Fruit fly (Drosophila melanogaster) whole organism, embryonic: ENCODE data around the gene CG17264.
A peak's percentile ranks its signal among the peaks of the same experiment; 100 is the strongest.

ENCODE experiments used
- ATbp ChIP-seq: fragments of 200-800 bp; sonication (Bioruptor generic); optimal IDR thresholded peaks from 2 replicates; lab custom pipeline; 2017; ENCODE audit warnings: missing biosample characterization, mild to moderate bottlenecking, missing genetic modification characterization, missing genetic modification reagents
- Antp ChIP-seq: fragments of 200-800 bp; sonication (Bioruptor generic); optimal IDR thresholded peaks from 3 replicates; lab custom pipeline; 2016; ENCODE audit warnings: missing biosample characterization, missing genetic modification characterization
- Asciz ChIP-seq: fragments of 200-800 bp; sonication (Bioruptor generic); optimal IDR thresholded peaks from 2 replicates; lab custom pipeline; 2017; ENCODE audit warnings: missing biosample characterization, mild to moderate bottlenecking, missing genetic modification characterization, missing genetic modification reagents
- B-H2 ChIP-seq: fragments of 200-800 bp; sonication (Bioruptor generic); optimal IDR thresholded peaks from 2 replicates; lab custom pipeline; 2018; ENCODE audit warnings: missing biosample characterization, mild to moderate bottlenecking, missing genetic modification characterization
- CG12071 ChIP-seq: fragments of 200-800 bp; sonication (Bioruptor generic); optimal IDR thresholded peaks from 3 replicates; lab custom pipeline; 2018; ENCODE audit warnings: missing biosample characterization, mild to moderate bottlenecking, missing genetic modification characterization
- CG12155 ChIP-seq: fragments of 200-800 bp; sonication (Bioruptor generic); optimal IDR thresholded peaks from 3 replicates; lab custom pipeline; 2016; ENCODE audit warnings: missing biosample characterization, missing genetic modification characterization
- CG1233 ChIP-seq: fragments of 200-800 bp; sonication (Bioruptor generic); optimal IDR thresholded peaks from 4 replicates; lab custom pipeline; 2018; ENCODE audit warnings: missing biosample characterization, mild to moderate bottlenecking, missing genetic modification characterization
- CG12942 ChIP-seq: fragments of 200-800 bp; sonication (Bioruptor generic); optimal IDR thresholded peaks from 3 replicates; lab custom pipeline; 2016; ENCODE audit warnings: missing biosample characterization, missing genetic modification characterization
- CG13287 ChIP-seq: fragments of 200-800 bp; sonication (Bioruptor generic); IDR thresholded peaks from 2 replicates; pipeline ENCODE4 v1.3.6; 2022; ENCODE audit warnings: missing biosample characterization, missing genetic modification characterization; ENCODE audit not compliant: partially characterized antibody
- CG17186 ChIP-seq: fragments of 200-800 bp; sonication (Bioruptor generic); optimal IDR thresholded peaks from 3 replicates; lab custom pipeline; 2017; ENCODE audit warnings: missing biosample characterization, missing genetic modification reagents, missing genetic modification characterization
- CG17612 ChIP-seq: fragments of 200-800 bp; sonication (Bioruptor generic); IDR thresholded peaks from 2 replicates; pipeline ENCODE4 v1.3.6; 2022; ENCODE audit warnings: missing biosample characterization, missing genetic modification characterization
- CG18262 ChIP-seq: fragments of 200-800 bp; optimal IDR thresholded peaks from 3 replicates; lab custom pipeline; 2019; ENCODE audit warnings: missing biosample characterization, mild to moderate bottlenecking, missing genetic modification characterization, moderate library complexity
- CG2889 ChIP-seq: fragments of 200-800 bp; sonication (Bioruptor generic); IDR thresholded peaks from 3 replicates; pipeline ENCODE4 v1.3.6; 2022; ENCODE audit warnings: missing biosample characterization, missing genetic modification characterization
- CG3065 ChIP-seq: fragments of 200-800 bp; sonication (Bioruptor generic); optimal IDR thresholded peaks from 2 replicates; lab custom pipeline; 2016; ENCODE audit warnings: missing biosample characterization, missing genetic modification characterization
- CG31441 ChIP-seq: fragments of 200-800 bp; sonication (Bioruptor generic); IDR thresholded peaks from 2 replicates; pipeline ENCODE4 v1.3.6; 2022; ENCODE audit warnings: missing biosample characterization, missing genetic modification characterization
- CG3281 ChIP-seq: fragments of 200-800 bp; sonication (Bioruptor generic); optimal IDR thresholded peaks from 3 replicates; lab custom pipeline; 2017; ENCODE audit warnings: missing biosample characterization, mild to moderate bottlenecking, missing genetic modification characterization
- CG3995 ChIP-seq: fragments of 200-800 bp; sonication (Bioruptor generic); optimal IDR thresholded peaks from 3 replicates; lab custom pipeline; 2016; ENCODE audit warnings: missing biosample characterization, missing genetic modification characterization
- CG6689 ChIP-seq: fragments of 200-800 bp; sonication (Bioruptor generic); IDR thresholded peaks from 2 replicates; pipeline ENCODE4 v1.3.6; 2022; ENCODE audit warnings: missing biosample characterization, missing genetic modification characterization
- CG6791 ChIP-seq: fragments of 200-800 bp; sonication (Bioruptor generic); IDR thresholded peaks from 3 replicates; pipeline ENCODE4 v1.3.6; 2022; ENCODE audit warnings: missing biosample characterization, missing genetic modification characterization; ENCODE audit not compliant: partially characterized antibody
- CG7357 ChIP-seq: fragments of 200-800 bp; sonication (Bioruptor generic); IDR thresholded peaks from 3 replicates; pipeline ENCODE4 v1.3.6; 2022; ENCODE audit warnings: missing biosample characterization, missing genetic modification characterization
- CG7745 ChIP-seq: fragments of 200-800 bp; sonication (Bioruptor generic); optimal IDR thresholded peaks from 2 replicates; lab custom pipeline; 2018; ENCODE audit warnings: missing biosample characterization, mild to moderate bottlenecking, missing genetic modification characterization, moderate library complexity
- CG8359 ChIP-seq: fragments of 200-800 bp; sonication (Bioruptor generic); optimal IDR thresholded peaks from 2 replicates; lab custom pipeline; 2017; ENCODE audit warnings: missing biosample characterization, mild to moderate bottlenecking, missing genetic modification characterization, borderline replicate concordance
- CG9727 ChIP-seq: fragments of 200-800 bp; sonication (Bioruptor generic); optimal IDR thresholded peaks from 3 replicates; lab custom pipeline; 2017; ENCODE audit warnings: missing biosample characterization, mild to moderate bottlenecking, missing genetic modification characterization
- Fer3 ChIP-seq: fragments of 200-800 bp; sonication (Bioruptor generic); optimal IDR thresholded peaks from 2 replicates; lab custom pipeline; 2018; ENCODE audit warnings: missing biosample characterization, mild to moderate bottlenecking, missing genetic modification characterization, moderate library complexity
- HLH3B ChIP-seq: fragments of 200-800 bp; sonication (Bioruptor generic); IDR thresholded peaks from 2 replicates; pipeline ENCODE4 v1.3.6; 2022; ENCODE audit warnings: missing biosample characterization, missing genetic modification characterization
- HmgD ChIP-seq: fragments of 200-800 bp; sonication (Bioruptor generic); optimal IDR thresholded peaks from 3 replicates; lab custom pipeline; 2016; ENCODE audit warnings: missing biosample characterization, missing genetic modification characterization
- Hr3 ChIP-seq: fragments of 200-800 bp; sonication (Bioruptor generic); optimal IDR thresholded peaks from 3 replicates; lab custom pipeline; 2016; ENCODE audit warnings: missing biosample characterization, missing genetic modification characterization
- Hr39 ChIP-seq: fragments of >200 bp; optimal IDR thresholded peaks from 2 replicates; lab custom pipeline; 2017
- Max ChIP-seq: fragments of 200-800 bp; sonication (Bioruptor generic); optimal IDR thresholded peaks from 2 replicates; lab custom pipeline; 2016; ENCODE audit warnings: missing biosample characterization, mild to moderate bottlenecking, missing genetic modification characterization
- Opbp ChIP-seq: fragments of 200-800 bp; sonication (Bioruptor generic); IDR thresholded peaks from 3 replicates; pipeline ENCODE4 v1.3.6; 2022; ENCODE audit warnings: missing biosample characterization, missing genetic modification characterization; ENCODE audit not compliant: partially characterized antibody
- Ptx1 ChIP-seq: fragments of 200-800 bp; sonication (Bioruptor generic); IDR thresholded peaks from 2 replicates; pipeline ENCODE4 v1.3.6; 2022; ENCODE audit warnings: missing biosample characterization, missing genetic modification characterization
- Scr ChIP-seq: fragments of 200-800 bp; sonication (Bioruptor generic); IDR thresholded peaks from 2 replicates; pipeline ENCODE4 v1.3.6; 2022; ENCODE audit warnings: missing biosample characterization, missing genetic modification characterization; ENCODE audit not compliant: partially characterized antibody
- Sox100B ChIP-seq: fragments of 200-800 bp; sonication (Bioruptor generic); optimal IDR thresholded peaks from 3 replicates; lab custom pipeline; 2018; ENCODE audit warnings: missing biosample characterization, mild to moderate bottlenecking, missing genetic modification characterization
- Sry-β ChIP-seq: fragments of 200-800 bp; sonication (Bioruptor generic); optimal IDR thresholded peaks from 2 replicates; lab custom pipeline; 2018; ENCODE audit warnings: missing biosample characterization, mild to moderate bottlenecking, missing genetic modification characterization, moderate library complexity
- ap ChIP-seq: fragments of 200-800 bp; sonication (Bioruptor generic); IDR thresholded peaks from 2 replicates; pipeline ENCODE4 v1.3.6; 2022; ENCODE audit warnings: missing biosample characterization, missing genetic modification characterization
- ash1 ChIP-seq: fragments of 200-800 bp; sonication (Bioruptor generic); optimal IDR thresholded peaks from 2 replicates; lab custom pipeline; 2018; ENCODE audit warnings: missing biosample characterization, mild to moderate bottlenecking, missing genetic modification characterization
- bbx ChIP-seq: fragments of 200-800 bp; sonication (Bioruptor generic); IDR thresholded peaks from 2 replicates; pipeline ENCODE4 v1.3.6; 2022; ENCODE audit warnings: missing biosample characterization, missing genetic modification characterization; ENCODE audit not compliant: partially characterized antibody
- dati ChIP-seq: fragments of 200-800 bp; sonication (Bioruptor generic); IDR thresholded peaks from 2 replicates; pipeline ENCODE4 v1.3.6; 2022; ENCODE audit warnings: missing biosample characterization, missing genetic modification characterization
- eve ChIP-seq, 2 experiments: fragments of >200 bp; optimal IDR thresholded peaks; 2 replicates each; lab custom pipeline; 2017; ENCODE audit warnings: missing biosample characterization in 2 of 2, missing genetic modification characterization in 2 of 2
- hbn ChIP-seq: fragments of 200-800 bp; sonication (Bioruptor generic); IDR thresholded peaks from 2 replicates; pipeline ENCODE4 v1.3.6; 2022; ENCODE audit warnings: missing biosample characterization, missing genetic modification characterization; ENCODE audit not compliant: partially characterized antibody
- inv ChIP-seq: fragments of 200-800 bp; sonication (Bioruptor generic); IDR thresholded peaks from 2 replicates; pipeline ENCODE4 v1.3.6; 2022; ENCODE audit warnings: missing biosample characterization, missing genetic modification characterization; ENCODE audit not compliant: partially characterized antibody
- otp ChIP-seq: fragments of 200-800 bp; sonication (Bioruptor generic); IDR thresholded peaks from 3 replicates; pipeline ENCODE4, ENCODE4 v1.3.6; 2022; ENCODE audit warnings: missing biosample characterization, missing genetic modification characterization
- pb ChIP-seq: fragments of 200-800 bp; sonication (Bioruptor generic); optimal IDR thresholded peaks from 3 replicates; lab custom pipeline; 2016; ENCODE audit warnings: missing biosample characterization, missing genetic modification characterization
- psq ChIP-seq: fragments of 200-800 bp; sonication (Bioruptor generic); optimal IDR thresholded peaks from 2 replicates; lab custom pipeline; 2017; ENCODE audit warnings: missing biosample characterization, missing genetic modification characterization
- pum ChIP-seq: fragments of 200-800 bp; sonication (Bioruptor generic); optimal IDR thresholded peaks from 2 replicates; lab custom pipeline; 2016; ENCODE audit warnings: missing biosample characterization, missing genetic modification characterization
- ranshi ChIP-seq: fragments of 200-800 bp; sonication (Bioruptor generic); IDR thresholded peaks from 2 replicates; pipeline ENCODE4 v1.3.6; 2022; ENCODE audit warnings: missing biosample characterization, missing genetic modification characterization
- sc ChIP-seq, 3 experiments: fragments of >200 bp in 2 of 3; fragments of 200-800 bp in 1 of 3; sonication (Bioruptor generic) in 1 of 3; optimal IDR thresholded peaks; 2 replicates in 2 of 3; 3 replicates in 1 of 3; lab custom pipeline; 2017; ENCODE audit warnings: mild to moderate bottlenecking in 1 of 3, missing biosample characterization in 1 of 3, missing genetic modification characterization in 1 of 3, missing genetic modification reagents in 1 of 3
- sima ChIP-seq: fragments of 200-800 bp; sonication (Bioruptor generic); optimal IDR thresholded peaks from 2 replicates; lab custom pipeline; 2016; ENCODE audit warnings: missing biosample characterization, missing genetic modification characterization
- tgo ChIP-seq: fragments of 200-800 bp; sonication (Bioruptor generic); IDR thresholded peaks from 3 replicates; pipeline ENCODE4 v1.3.6; 2022; ENCODE audit warnings: missing biosample characterization, missing genetic modification characterization
- toy ChIP-seq: fragments of 200-800 bp; sonication (Bioruptor generic); IDR thresholded peaks from 2 replicates; pipeline ENCODE4 v1.3.6; 2022; ENCODE audit warnings: missing biosample characterization, missing genetic modification characterization
- vvl ChIP-seq: fragments of 200-800 bp; sonication (Bioruptor generic); IDR thresholded peaks from 2 replicates; pipeline ENCODE4 v1.3.6; 2022; ENCODE audit warnings: missing biosample characterization, missing genetic modification characterization

The CG17264 gene

DNA sequence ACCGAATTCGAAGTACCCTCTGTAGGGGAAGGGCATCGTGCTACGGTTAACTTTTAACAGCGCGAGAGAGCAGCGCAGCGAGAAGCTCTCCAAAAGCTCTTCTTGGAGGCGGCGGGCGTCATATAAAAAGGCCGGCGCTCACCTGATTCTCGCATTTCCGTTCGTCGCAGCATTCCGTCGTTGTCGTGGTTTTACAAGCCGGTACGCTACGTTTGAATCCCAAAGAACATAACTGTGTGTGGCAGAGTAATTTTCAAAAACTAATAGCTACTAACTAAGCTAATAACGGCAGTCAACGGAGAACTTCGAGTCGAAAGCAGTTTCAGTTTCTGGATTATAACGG, 38.1 kb downstream of the CG17264 start, which contains the start of gene FASN1 (continued):
- TF ChIP-seq CG9727 (GFP tag; lab: Kevin White, UChicago) (no peak), tgo (GFP tag; lab: Robert Waterston, UW) (peak; percentile 39; the same call in 1 of the 3 replicates), inv (GFP tag; lab: Robert Waterston, UW) (peak; percentile 25; the same call in 1 of the 2 replicates), CG17612 (GFP tag; lab: Robert Waterston, UW) (no peak), sc (optimal IDR thresholded peaks at IDR 0.05; lab: Kevin White, UChicago) (no peak), sc (GFP tag; optimal IDR thresholded peaks at IDR 0.05; lab: Kevin White, UChicago) (no peak), CG12155 (no peak), B-H2 (GFP tag; lab: Kevin White, UChicago) (peak; percentile 47), pb (GFP tag; lab: Kevin White, UChicago) (no peak), CG7357 (GFP tag; lab: Robert Waterston, UW) (no peak), CG18262 (peak; percentile 27), Fer3 (no peak), HLH3B (GFP tag; lab: Robert Waterston, UW) (no peak), Sry-β (no peak), CG2889 (GFP tag; lab: Robert Waterston, UW) (no peak), CG6689 (no peak), bbx (GFP tag; lab: Robert Waterston, UW) (peak; percentile 49; the same call in 1 of the 2 replicates), pum (GFP tag; lab: Kevin White, UChicago) (no peak), CG12942 (no peak), Ptx1 (GFP tag; lab: Robert Waterston, UW) (no peak), CG8359 (GFP tag; lab: Kevin White, UChicago) (no peak), Max (GFP tag; lab: Kevin White, UChicago) (no peak), eve (GFP tag; optimal IDR thresholded peaks at IDR 0.05; lab: Kevin White, UChicago) (no peak), CG31441 (peak; percentile 5; the same call in 1 of the 2 replicates), CG13287 (GFP tag; lab: Robert Waterston, UW) (peak; percentile 33), CG3065 (GFP tag; lab: Kevin White, UChicago) (no peak), Hr39 (lab: Kevin White, UChicago) (no peak), ash1 (GFP tag; lab: Kevin White, UChicago) (peak; percentile 7), dati (no peak), ranshi (0 out of 2 replicates have a peak, but pooled peaks have one; percentile 50), CG12071 (GFP tag; lab: Kevin White, UChicago) (peak; percentile 65), otp (0 out of 3 replicates have a peak, but pooled peaks have one; percentile 20), sima (GFP tag; lab: Kevin White, UChicago) (no peak), hbn (GFP tag; lab: Robert Waterston, UW) (no peak), HmgD (no peak), CG1233 (GFP tag; lab: Kevin White, UChicago) (no peak), psq (GFP tag; lab: Kevin White, UChicago) (no peak), CG6791 (GFP tag; lab: Robert Waterston, UW) (0 out of 3 replicates have a peak, but pooled peaks have one; percentile 29), Opbp (0 out of 3 replicates have a peak, but pooled peaks have one; percentile 22), Hr3 (GFP tag; lab: Kevin White, UChicago) (no peak), toy (GFP tag; lab: Robert Waterston, UW) (no peak), Sox100B (GFP tag; lab: Kevin White, UChicago) (no peak), Antp (peak; percentile 10), ATbp (GFP tag; lab: Kevin White, UChicago) (no peak), Scr (no peak), CG7745 (no peak), vvl (GFP tag; lab: Robert Waterston, UW) (no peak; the same call in none of the 2 replicates), ap (GFP tag; lab: Robert Waterston, UW) (no peak), CG3995 (no peak), Asciz (GFP tag; lab: Kevin White, UChicago) (no peak), CG3281 (GFP tag; lab: Kevin White, UChicago) (no peak), CG17186 (no peak)
